Fruit fly (Drosophila melanogaster) whole organism, pupa: ENCODE data around the gene mus81.

Source experiments
- CG10348 ChIP-seq: fragments of 200-800 bp; sonication (Bioruptor generic); IDR thresholded peaks from 2 replicates; pipeline ENCODE4 v1.3.6; 2022; ENCODE audit warnings: missing biosample characterization, missing genetic modification characterization
- CG12605 ChIP-seq: fragments of 200-800 bp; sonication (Bioruptor generic); IDR thresholded peaks from 2 replicates; pipeline ENCODE4 v1.3.6; 2022; ENCODE audit warnings: missing biosample characterization, missing genetic modification characterization
- CG13204 ChIP-seq: fragments of 200-800 bp; sonication (Bioruptor generic); optimal IDR thresholded peaks from 2 replicates; lab custom pipeline; 2018; ENCODE audit warnings: missing biosample characterization, mild to moderate bottlenecking, missing genetic modification characterization, moderate library complexity
- CG14655 ChIP-seq: fragments of 200-800 bp; sonication (Bioruptor generic); optimal IDR thresholded peaks from 3 replicates; lab custom pipeline; 2017; ENCODE audit warnings: mild to moderate bottlenecking, missing biosample characterization, missing genetic modification reagents, missing genetic modification characterization
- CG15710 ChIP-seq: fragments of 200-800 bp; sonication (Bioruptor generic); optimal IDR thresholded peaks from 2 replicates; lab custom pipeline; 2018; ENCODE audit warnings: missing biosample characterization, mild to moderate bottlenecking, missing genetic modification characterization, moderate library complexity
- CG17806 ChIP-seq: fragments of 200-800 bp; sonication (Bioruptor generic); optimal IDR thresholded peaks from 2 replicates; lab custom pipeline; 2018; ENCODE audit warnings: missing biosample characterization, mild to moderate bottlenecking, missing genetic modification characterization, moderate library complexity
- CG32121 ChIP-seq: fragments of 200-800 bp; sonication (Bioruptor generic); IDR thresholded peaks from 2 replicates; pipeline ENCODE4 v1.3.6; 2022; ENCODE audit warnings: missing biosample characterization, missing genetic modification characterization
- CG34367 ChIP-seq: fragments of 200-800 bp; sonication (Bioruptor generic); optimal IDR thresholded peaks from 2 replicates; lab custom pipeline; 2018; ENCODE audit warnings: missing biosample characterization, mild to moderate bottlenecking, missing genetic modification characterization
- CG4496 ChIP-seq: fragments of 200-800 bp; sonication (Bioruptor generic); IDR thresholded peaks from 3 replicates; pipeline ENCODE4 v1.3.6; 2022; ENCODE audit warnings: missing biosample characterization, missing genetic modification characterization
- CG8159 ChIP-seq: fragments of 200-800 bp; sonication (Bioruptor generic); optimal IDR thresholded peaks from 3 replicates; lab custom pipeline; 2018; ENCODE audit warnings: missing biosample characterization, mild to moderate bottlenecking, missing genetic modification characterization, moderate library complexity
- CG8301 ChIP-seq: fragments of 200-800 bp; sonication (Bioruptor generic); optimal IDR thresholded peaks from 2 replicates; lab custom pipeline; 2018; ENCODE audit warnings: missing biosample characterization, mild to moderate bottlenecking, missing genetic modification characterization
- CG9948 ChIP-seq: fragments of 200-800 bp; sonication (Bioruptor generic); optimal IDR thresholded peaks from 2 replicates; lab custom pipeline; 2018; ENCODE audit warnings: missing biosample characterization, mild to moderate bottlenecking, missing genetic modification characterization, moderate library complexity
- D1 ChIP-seq: fragments of 200-800 bp; sonication (Bioruptor generic); optimal IDR thresholded peaks from 2 replicates; lab custom pipeline; 2018; ENCODE audit warnings: missing biosample characterization, mild to moderate bottlenecking, missing genetic modification characterization, moderate library complexity
- EcR ChIP-seq: fragments of 200-800 bp; sonication (Bioruptor generic); optimal IDR thresholded peaks from 3 replicates; lab custom pipeline; 2019; ENCODE audit warnings: missing biosample characterization, missing genetic modification characterization, mild to moderate bottlenecking, moderate library complexity, missing genetic modification reagents
- Ets98B ChIP-seq: fragments of 200-800 bp; sonication (Bioruptor generic); IDR thresholded peaks from 2 replicates; pipeline ENCODE4 v1.3.6; 2022; ENCODE audit warnings: missing biosample characterization, missing genetic modification characterization
- Pif1A ChIP-seq: fragments of 200-800 bp; sonication (Bioruptor generic); optimal IDR thresholded peaks from 3 replicates; lab custom pipeline; 2016; ENCODE audit warnings: missing biosample characterization, missing genetic modification characterization
- Pif1B ChIP-seq: fragments of 200-800 bp; sonication (Bioruptor generic); optimal IDR thresholded peaks from 3 replicates; lab custom pipeline; 2016; ENCODE audit warnings: missing biosample characterization, missing genetic modification characterization
- Snoo ChIP-seq: fragments of 200-800 bp; sonication (Bioruptor generic); optimal IDR thresholded peaks from 3 replicates; lab custom pipeline; 2017; ENCODE audit warnings: missing biosample characterization, mild to moderate bottlenecking, missing genetic modification characterization, inconsistent platforms
- fd96Ca ChIP-seq: fragments of 200-800 bp; sonication (Bioruptor generic); IDR thresholded peaks from 3 replicates; pipeline ENCODE4 v1.3.6; 2022; ENCODE audit warnings: missing biosample characterization, missing genetic modification characterization
- gl ChIP-seq: fragments of 200-800 bp; sonication (Bioruptor generic); optimal IDR thresholded peaks from 2 replicates; lab custom pipeline; 2018; ENCODE audit warnings: missing biosample characterization, mild to moderate bottlenecking, missing genetic modification characterization
- rn ChIP-seq: fragments of 200-800 bp; sonication (Bioruptor generic); IDR thresholded peaks from 2 replicates; pipeline ENCODE4 v1.3.6; 2022; ENCODE audit warnings: missing biosample characterization, missing genetic modification characterization

The mus81 gene

dm6 chrX:908763-909497 is 31.9 kb upstream of the mus81 start:
- peak; percentile 54 for TF ChIP-seq EcR (GFP tag; lab: Kevin White, UChicago)
- TF ChIP-seq CG8301: no peak
- peak; percentile 6 for TF ChIP-seq Pif1B (GFP tag; lab: Kevin White, UChicago)
- no peak for TF ChIP-seq CG10348 (GFP tag; lab: Robert Waterston, UW)
- 0 out of 3 replicates have a peak, but pooled peaks have one; percentile 5 for TF ChIP-seq CG4496 (GFP tag; lab: Robert Waterston, UW)

dm6 chrX:921359-921758 is 19.5 kb upstream of the mus81 start:
- no peak for TF ChIP-seq D1
- no peak for TF ChIP-seq Pif1B (GFP tag; lab: Kevin White, UChicago)
- TF ChIP-seq CG4496 (GFP tag; lab: Robert Waterston, UW): no peak
- TF ChIP-seq CG8159 (tag; lab: Kevin White, UChicago): no peak
- TF ChIP-seq CG17806 (tag; lab: Kevin White, UChicago): no peak
- TF ChIP-seq CG32121 (GFP tag; lab: Robert Waterston, UW): no peak
- TF ChIP-seq EcR (GFP tag; lab: Kevin White, UChicago): no peak
- TF ChIP-seq Snoo (tag; lab: Kevin White, UChicago): no peak
- no peak for TF ChIP-seq CG13204 (GFP tag; lab: Kevin White, UChicago)
- no peak for TF ChIP-seq CG8301
- no peak for TF ChIP-seq fd96Ca (GFP tag; lab: Robert Waterston, UW)
- no peak for TF ChIP-seq CG15710 (tag; lab: Kevin White, UChicago)
- TF ChIP-seq rn: no peak
- no peak for TF ChIP-seq Ets98B (GFP tag; lab: Robert Waterston, UW)
- TF ChIP-seq CG10348 (GFP tag; lab: Robert Waterston, UW): no peak
- no peak for TF ChIP-seq CG14655 (GFP tag; lab: Kevin White, UChicago)
- TF ChIP-seq, all 21 proteins: peak for 0

- TF ChIP-seq CG12605 (GFP tag; lab: Robert Waterston, UW) (no peak), EcR (GFP tag; lab: Kevin White, UChicago) (no peak), gl (no peak), CG14655 (GFP tag; lab: Kevin White, UChicago) (no peak), CG9948 (tag; lab: Kevin White, UChicago) (no peak), CG17806 (tag; lab: Kevin White, UChicago) (no peak), CG4496 (GFP tag; lab: Robert Waterston, UW) (no peak), CG13204 (GFP tag; lab: Kevin White, UChicago) (no peak), CG8301 (no peak), fd96Ca (GFP tag; lab: Robert Waterston, UW) (no peak), CG32121 (GFP tag; lab: Robert Waterston, UW) (no peak), Snoo (tag; lab: Kevin White, UChicago) (no peak), CG34367 (tag; lab: Kevin White, UChicago) (no peak)
Observed at dm6 chrX:927209-927862, 13.5 kb upstream of the mus81 start, which contains the start of gene Lztr1. Lztr1 (minus strand) TSS chrX:927582.

- TF ChIP-seq CG9948 (tag; lab: Kevin White, UChicago) (no peak), CG15710 (tag; lab: Kevin White, UChicago) (no peak), Pif1B (GFP tag; lab: Kevin White, UChicago) (no peak), CG8159 (tag; lab: Kevin White, UChicago) (no peak), EcR (GFP tag; lab: Kevin White, UChicago) (no peak), CG17806 (tag; lab: Kevin White, UChicago) (no peak), D1 (no peak), CG8301 (no peak), gl (no peak), Snoo (tag; lab: Kevin White, UChicago) (no peak), Pif1A (no peak), CG34367 (tag; lab: Kevin White, UChicago) (no peak), CG32121 (GFP tag; lab: Robert Waterston, UW) (no peak), CG10348 (GFP tag; lab: Robert Waterston, UW) (no peak), rn (no peak), fd96Ca (GFP tag; lab: Robert Waterston, UW) (no peak), CG12605 (GFP tag; lab: Robert Waterston, UW) (no peak), CG14655 (GFP tag; lab: Kevin White, UChicago) (no peak)
- TF ChIP-seq, all 21 proteins: peak for 0
Observed at dm6 chrX:927863-928257, 13.0 kb upstream of the mus81 start, which contains the start of the genes CG43867 and MED22. CG43867 (minus strand) TSS chrX:927975. MED22 (plus strand) TSS chrX:928139.

dm6 chrX:930048-930800 is 10.7 kb upstream of the mus81 start, which contains the start of gene CG3708:
CG3708 (minus strand) TSS chrX:930098.
- TF ChIP-seq CG14655 (GFP tag; lab: Kevin White, UChicago): no peak
